Worm (Caenorhabditis elegans) whole organism, late embryonic: ENCODE data around the gene ergi-1.

ENCODE experiments used
- ama-1 ChIP-seq: fragments of 150-350 bp; optimal IDR thresholded peaks from 2 replicates; lab custom pipeline; 2014
- ceh-31 ChIP-seq: sonication (generic microtip); optimal IDR thresholded peaks from 2 replicates; lab custom pipeline; 2016; ENCODE audit warnings: missing genetic modification characterization, missing compliant biosample characterization
- lim-6 ChIP-seq: sonication (generic microtip); optimal IDR thresholded peaks from 2 replicates; lab custom pipeline; 2016; ENCODE audit warnings: missing genetic modification characterization, missing compliant biosample characterization
- madf-2 ChIP-seq: sonication (generic microtip); optimal IDR thresholded peaks from 2 replicates; lab custom pipeline; 2017; ENCODE audit warnings: missing genetic modification characterization, missing compliant biosample characterization
- odd-2 ChIP-seq: sonication (generic microtip); optimal IDR thresholded peaks from 2 replicates; lab custom pipeline; 2017; ENCODE audit warnings: antibody characterized with exemption, mild to moderate bottlenecking, missing genetic modification characterization, missing compliant biosample characterization
- pag-3 ChIP-seq: sonication (generic microtip); optimal IDR thresholded peaks from 2 replicates; lab custom pipeline; 2016; ENCODE audit warnings: missing compliant biosample characterization, missing genetic modification characterization, borderline replicate concordance
- pha-4 ChIP-seq: fragments of 150-350 bp; optimal IDR thresholded peaks from 2 replicates; lab custom pipeline; 2018; ENCODE audit warnings: missing biosample characterization, missing genetic modification reagents, missing genetic modification characterization

DNA sequence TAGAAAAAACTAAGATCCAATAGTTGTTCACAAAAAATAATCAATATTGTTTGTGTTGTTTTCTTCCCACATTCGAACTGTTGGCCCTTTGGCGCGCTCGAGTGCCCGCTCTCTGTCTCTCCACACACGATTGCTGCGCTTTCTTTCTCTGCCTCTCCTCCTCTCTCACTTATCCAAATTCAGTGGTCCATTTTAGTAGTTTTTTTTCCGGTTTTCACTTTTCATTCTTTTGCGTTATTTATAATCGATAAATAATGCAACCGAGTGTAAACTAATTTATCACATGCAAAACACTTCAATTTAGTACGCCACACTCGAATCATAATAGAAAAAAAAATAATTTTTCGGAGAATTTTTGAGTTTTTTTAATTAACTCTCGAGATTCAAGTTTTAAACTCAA, 34.6 kb downstream of the ergi-1 start:
- TF ChIP-seq lim-6 (no peak), pha-4 (tag; lab: Kevin White, UChicago) (no peak), ama-1 (lab: Kevin White, UChicago) (no peak), madf-2 (tag; lab: Kevin White, UChicago) (no peak), pag-3 (tag; lab: Kevin White, UChicago) (no peak), odd-2 (no peak), ceh-31 (no peak)
